Worm (Caenorhabditis elegans) whole organism, young adult: Measurements from ENCODE around the gene mlt-3.

ENCODE experiments used
- F22D6.2 ChIP-seq: sonication (generic microtip); optimal IDR thresholded peaks from 2 replicates; lab custom pipeline; 2016; ENCODE audit warnings: mild to moderate bottlenecking, missing genetic modification characterization, missing compliant biosample characterization
- F57A8.1 ChIP-seq: fragments of 200-800 bp; sonication (Bioruptor generic); optimal IDR thresholded peaks from 2 replicates; lab custom pipeline; 2018; ENCODE audit warnings: mild to moderate bottlenecking, missing genetic modification characterization, moderate library complexity, missing compliant biosample characterization
- T26A5.8 ChIP-seq: sonication (generic microtip); optimal IDR thresholded peaks from 2 replicates; lab custom pipeline; 2016; ENCODE audit warnings: missing genetic modification characterization, missing compliant biosample characterization
- Y53G8AR.9 ChIP-seq: fragments of 200-800 bp; sonication (Bioruptor generic); conservative IDR thresholded peaks from 2 replicates; pipeline ENCODE4 v1.3.6; 2022; ENCODE audit warnings: missing genetic modification reagents, missing genetic modification characterization, missing compliant biosample characterization
- ZK185.1 ChIP-seq: sonication (generic microtip); optimal IDR thresholded peaks from 2 replicates; lab custom pipeline; 2016; ENCODE audit warnings: mild to moderate bottlenecking, missing genetic modification characterization, missing compliant biosample characterization; ENCODE audit not compliant: poor library complexity, severe bottlenecking
- akir-1 ChIP-seq: fragments of 200-800 bp; sonication (Bioruptor generic); optimal IDR thresholded peaks from 2 replicates; lab custom pipeline; 2018; ENCODE audit warnings: mild to moderate bottlenecking, missing genetic modification characterization, moderate library complexity, missing compliant biosample characterization
- aptf-2 ChIP-seq: fragments of 200-800 bp; sonication (Bioruptor generic); conservative IDR thresholded peaks from 2 replicates; pipeline ENCODE4 v1.3.6; 2022; ENCODE audit warnings: missing genetic modification reagents, missing genetic modification characterization, missing compliant biosample characterization
- aptf-3 ChIP-seq: fragments of 200-800 bp; sonication (Bioruptor generic); IDR thresholded peaks from 2 replicates; pipeline ENCODE4 v1.3.6; 2022; ENCODE audit warnings: missing genetic modification characterization, missing compliant biosample characterization
- atf-7 ChIP-seq: sonication (generic microtip); optimal IDR thresholded peaks from 2 replicates; lab custom pipeline; 2017; ENCODE audit warnings: mild to moderate bottlenecking, missing genetic modification characterization, missing compliant biosample characterization
- ccch-3 ChIP-seq: fragments of 200-800 bp; sonication (Bioruptor generic); optimal IDR thresholded peaks from 2 replicates; lab custom pipeline; 2018; ENCODE audit warnings: mild to moderate bottlenecking, missing genetic modification characterization, missing compliant biosample characterization
- cebp-2 ChIP-seq: fragments of 200-800 bp; sonication (Bioruptor generic); IDR thresholded peaks from 2 replicates; pipeline ENCODE4 v1.3.6; 2022; ENCODE audit warnings: missing genetic modification characterization, missing compliant biosample characterization
- ceh-100 ChIP-seq: fragments of 200-800 bp; sonication (Bioruptor generic); IDR thresholded peaks from 2 replicates; pipeline ENCODE4 v1.3.6; 2022; ENCODE audit warnings: missing genetic modification reagents, missing genetic modification characterization, missing compliant biosample characterization
- ceh-27 ChIP-seq: fragments of 200-800 bp; sonication (Bioruptor generic); optimal IDR thresholded peaks from 2 replicates; lab custom pipeline; 2018; ENCODE audit warnings: mild to moderate bottlenecking, missing genetic modification characterization, moderate library complexity, missing compliant biosample characterization
- ceh-40 ChIP-seq: fragments of 200-800 bp; sonication (Bioruptor generic); IDR thresholded peaks from 2 replicates; pipeline ENCODE4 v1.3.6; 2022; ENCODE audit warnings: missing genetic modification characterization, missing compliant biosample characterization
- ceh-58 ChIP-seq: fragments of 200-800 bp; sonication (Bioruptor generic); IDR thresholded peaks from 2 replicates; pipeline ENCODE4 v1.3.6; 2022; ENCODE audit warnings: missing genetic modification characterization, missing compliant biosample characterization
- dox-1 ChIP-seq: fragments of 200-800 bp; sonication (Bioruptor generic); IDR thresholded peaks from 2 replicates; pipeline ENCODE4 v1.3.6; 2022; ENCODE audit warnings: missing genetic modification reagents, missing genetic modification characterization, missing compliant biosample characterization
- dpff-1 ChIP-seq: sonication (generic microtip); optimal IDR thresholded peaks from 2 replicates; lab custom pipeline; 2017; ENCODE audit warnings: mild to moderate bottlenecking, missing genetic modification characterization, missing compliant biosample characterization
- dpl-1 ChIP-seq: fragments of 150-350 bp; optimal IDR thresholded peaks from 2 replicates; lab custom pipeline; 2014; ENCODE audit warnings: missing biosample characterization, missing genetic modification reagents, missing genetic modification characterization
- egrh-3 ChIP-seq: fragments of 200-800 bp; sonication (Bioruptor generic); IDR thresholded peaks from 2 replicates; pipeline ENCODE4 v1.3.6; 2022; ENCODE audit warnings: missing genetic modification reagents, missing genetic modification characterization, missing compliant biosample characterization
- ekl-4 ChIP-seq: fragments of 200-800 bp; sonication (Bioruptor generic); IDR thresholded peaks from 2 replicates; pipeline ENCODE4 v1.3.6; 2022; ENCODE audit warnings: missing genetic modification reagents, missing genetic modification characterization, missing compliant biosample characterization
- hmg-1.2 ChIP-seq: fragments of 200-800 bp; sonication (Bioruptor generic); IDR thresholded peaks from 2 replicates; pipeline ENCODE4 v1.3.6; 2022; ENCODE audit warnings: missing genetic modification reagents, missing genetic modification characterization, missing compliant biosample characterization
- hsf-1 ChIP-seq: fragments of 200-800 bp; sonication (Bioruptor generic); IDR thresholded peaks from 2 replicates; pipeline ENCODE4 v1.3.6; 2022; ENCODE audit warnings: missing genetic modification reagents, missing genetic modification characterization, missing compliant biosample characterization
- let-607 ChIP-seq, 2 experiments: fragments of 200-800 bp in 1 of 2; sonication (Bioruptor generic) in 1 of 2; sonication (generic microtip) in 1 of 2; optimal IDR thresholded peaks; 2 replicates each; lab custom pipeline; 2016 to 2018; ENCODE audit warnings: mild to moderate bottlenecking in 2 of 2, missing compliant biosample characterization in 2 of 2, missing genetic modification characterization in 2 of 2, moderate library complexity in 2 of 2, missing genotype in 1 of 2
- lin-40 ChIP-seq: sonication (generic microtip); optimal IDR thresholded peaks from 2 replicates; lab custom pipeline; 2016; ENCODE audit warnings: missing genetic modification characterization, mild to moderate bottlenecking, missing compliant biosample characterization, missing genotype, missing genetic modification reagents
- madf-10 ChIP-seq: sonication (generic microtip); optimal IDR thresholded peaks from 2 replicates; lab custom pipeline; 2016; ENCODE audit warnings: mild to moderate bottlenecking, missing genetic modification characterization, missing compliant biosample characterization
- madf-3 ChIP-seq: fragments of 200-800 bp; sonication (Bioruptor generic); IDR thresholded peaks from 2 replicates; pipeline ENCODE4 v1.3.6; 2022; ENCODE audit warnings: missing genetic modification reagents, missing genetic modification characterization, missing compliant biosample characterization
- nfya-1 ChIP-seq: sonication (generic microtip); optimal IDR thresholded peaks from 2 replicates; lab custom pipeline; 2017; ENCODE audit warnings: antibody characterized with exemption, missing compliant biosample characterization, missing genetic modification characterization, borderline replicate concordance; ENCODE audit not compliant: insufficient read depth
- nhr-80 ChIP-seq: sonication (generic microtip); optimal IDR thresholded peaks from 2 replicates; lab custom pipeline; 2016; ENCODE audit warnings: missing genetic modification characterization, missing compliant biosample characterization
- pha-4 ChIP-seq: fragments of 150-350 bp; sonication (generic microtip); optimal IDR thresholded peaks from 2 replicates; lab custom pipeline; 2014; ENCODE audit warnings: missing biosample characterization, missing genetic modification reagents, missing genetic modification characterization
- repo-1 ChIP-seq: sonication (generic microtip); optimal IDR thresholded peaks from 2 replicates; lab custom pipeline; 2017; ENCODE audit warnings: mild to moderate bottlenecking, missing genetic modification characterization, missing compliant biosample characterization
- rpc-1 ChIP-seq, 2 experiments: fragments of 150-350 bp in 1 of 2; sonication (generic microtip) in 1 of 2; optimal IDR thresholded peaks; 2 replicates each; lab custom pipeline; 2014 to 2018; ENCODE audit warnings: missing biosample characterization in 1 of 2, missing genetic modification characterization in 1 of 2, missing genetic modification reagents in 1 of 2, missing genotype in 1 of 2
- sea-2 ChIP-seq: fragments of 200-800 bp; sonication (Bioruptor generic); IDR thresholded peaks from 2 replicates; pipeline ENCODE4 v1.3.6; 2022; ENCODE audit warnings: missing genetic modification characterization, missing compliant biosample characterization
- tlf-1 ChIP-seq: fragments of 200-800 bp; sonication (Bioruptor generic); optimal IDR thresholded peaks from 2 replicates; lab custom pipeline; 2018; ENCODE audit warnings: mild to moderate bottlenecking, missing genetic modification characterization, missing compliant biosample characterization
- ztf-25 ChIP-seq: fragments of 200-800 bp; sonication (Bioruptor generic); IDR thresholded peaks from 2 replicates; pipeline ENCODE4 v1.3.6; 2022; ENCODE audit warnings: missing genetic modification reagents, missing genetic modification characterization, missing compliant biosample characterization
- ztf-28 ChIP-seq: fragments of 200-800 bp; sonication (Bioruptor generic); IDR thresholded peaks from 2 replicates; pipeline ENCODE4 v1.3.6; 2022; ENCODE audit warnings: missing genetic modification reagents, missing genetic modification characterization, missing compliant biosample characterization

Gene mlt-3

ce11 chrIV:12261353-12261752 is 34.4 kb upstream of the mlt-3 start, which contains the start of gene sre-14:
TSS of gene sre-14 (minus strand) at chrIV:12261453.
- TF ChIP-seq aptf-2 (no peak), dox-1 (GFP tag; lab: Robert Waterston, UW) (no peak), F57A8.1 (GFP tag; lab: Kevin White, UChicago) (no peak), rpc-1 (optimal IDR thresholded peaks at IDR 0.05; lab: Kevin White, UChicago) (no peak), rpc-1 (tag; optimal IDR thresholded peaks at IDR 0.05; lab: Kevin White, UChicago) (no peak), akir-1 (no peak), madf-10 (no peak), let-607 (tag; optimal IDR thresholded peaks at IDR 0.05; lab: Kevin White, UChicago) (no peak), ztf-25 (GFP tag; lab: Robert Waterston, UW) (no peak), ZK185.1 (tag; lab: Kevin White, UChicago) (no peak), ccch-3 (GFP tag; lab: Kevin White, UChicago) (no peak), pha-4 (tag; lab: Kevin White, UChicago) (no peak), hmg-1.2 (GFP tag; lab: Robert Waterston, UW) (no peak), Y53G8AR.9 (GFP tag; lab: Robert Waterston, UW) (no peak), dpff-1 (tag; lab: Kevin White, UChicago) (no peak), hsf-1 (no peak), atf-7 (no peak), sea-2 (no peak), tlf-1 (no peak), ceh-100 (GFP tag; lab: Robert Waterston, UW) (no peak), aptf-3 (GFP tag; lab: Robert Waterston, UW) (no peak)

ce11 chrIV:12259161-12259870 is 32.4 kb upstream of the mlt-3 start, which contains the start of gene Y39C12A.9:
TSS of gene Y39C12A.9 (minus strand) at chrIV:12259211.
- no peak for TF ChIP-seq egrh-3 (GFP tag; lab: Robert Waterston, UW)
- TF ChIP-seq nhr-80 (tag; lab: Kevin White, UChicago) = no peak
- no peak for TF ChIP-seq repo-1 (tag; lab: Kevin White, UChicago)
- no peak for TF ChIP-seq ceh-58 (GFP tag; lab: Robert Waterston, UW)
- TF ChIP-seq ceh-100 (GFP tag; lab: Robert Waterston, UW) = no peak
- TF ChIP-seq dpl-1 (GFP tag; lab: Kevin White, UChicago) = no peak

ce11 chrIV:12252579-12252978 is 25.7 kb upstream of the mlt-3 start, which contains the start of gene dnj-26:
TSS of gene dnj-26 (minus strand) at chrIV:12252679.
- TF ChIP-seq ceh-27 = no peak
- TF ChIP-seq tlf-1 = no peak
- TF ChIP-seq nhr-80 (tag; lab: Kevin White, UChicago) = no peak
- no peak for TF ChIP-seq T26A5.8 (tag; lab: Kevin White, UChicago)
- no peak for TF ChIP-seq dpff-1 (tag; lab: Kevin White, UChicago)

ce11 chrIV:12244706-12245105 is 17.8 kb upstream of the mlt-3 start, which contains the start of gene sre-15:
TSS of gene sre-15 (minus strand) at chrIV:12244806.
- no peak for TF ChIP-seq F22D6.2 (tag; lab: Kevin White, UChicago)
- TF ChIP-seq madf-3 (GFP tag; lab: Robert Waterston, UW) = no peak
- TF ChIP-seq lin-40 (tag; lab: Kevin White, UChicago) = no peak
- no peak for TF ChIP-seq tlf-1
- TF ChIP-seq nfya-1 = no peak
- no peak for TF ChIP-seq pha-4 (tag; lab: Kevin White, UChicago)
- TF ChIP-seq cebp-2 (GFP tag; lab: Robert Waterston, UW) = no peak
- TF ChIP-seq atf-7 = no peak
- no peak for TF ChIP-seq ekl-4 (GFP tag; lab: Robert Waterston, UW)
- TF ChIP-seq ztf-28 (GFP tag; lab: Robert Waterston, UW) = no peak
- TF ChIP-seq rpc-1 (optimal IDR thresholded peaks at IDR 0.05; lab: Kevin White, UChicago) = no peak
- no peak for TF ChIP-seq rpc-1 (tag; optimal IDR thresholded peaks at IDR 0.05; lab: Kevin White, UChicago)
- TF ChIP-seq ceh-40 (GFP tag; lab: Robert Waterston, UW) = no peak
- no peak for TF ChIP-seq hsf-1
- TF ChIP-seq, all 124 proteins: peak for 0
